Fruit fly (Drosophila melanogaster) whole organism, embryonic: ENCODE data around the gene CG17768.

ENCODE experiments used
- Abd-B ChIP-seq: fragments of 200-800 bp; sonication (Bioruptor generic); optimal IDR thresholded peaks from 2 replicates; lab custom pipeline; 2018; ENCODE audit warnings: missing biosample characterization, mild to moderate bottlenecking, missing genetic modification characterization, moderate library complexity
- Atf3 ChIP-seq: fragments of 200-800 bp; sonication (Bioruptor generic); optimal IDR thresholded peaks from 3 replicates; lab custom pipeline; 2016; ENCODE audit warnings: missing biosample characterization, missing genetic modification characterization
- Atf6 ChIP-seq: fragments of 200-800 bp; sonication (Bioruptor generic); IDR thresholded peaks from 2 replicates; pipeline ENCODE4 v1.3.6; 2022; ENCODE audit warnings: missing biosample characterization, missing genetic modification characterization
- Bdp1 ChIP-seq: fragments of 200-800 bp; sonication (Bioruptor generic); optimal IDR thresholded peaks from 3 replicates; lab custom pipeline; 2016; ENCODE audit warnings: missing biosample characterization, missing genetic modification characterization
- Bteb2 ChIP-seq: fragments of 200-800 bp; sonication (Bioruptor generic); optimal IDR thresholded peaks from 2 replicates; lab custom pipeline; 2016; ENCODE audit warnings: missing biosample characterization, missing genetic modification characterization
- C15 ChIP-seq: fragments of 200-800 bp; sonication (Bioruptor generic); IDR thresholded peaks from 3 replicates; pipeline ENCODE4 v1.3.6; 2022; ENCODE audit warnings: missing biosample characterization, missing genetic modification characterization
- CG10321 ChIP-seq: fragments of 200-800 bp; sonication (Bioruptor generic); IDR thresholded peaks from 2 replicates; pipeline ENCODE4 v1.3.6; 2022; ENCODE audit warnings: missing biosample characterization, missing genetic modification characterization
- CG11695 ChIP-seq: fragments of 200-800 bp; sonication (Bioruptor generic); IDR thresholded peaks from 3 replicates; pipeline ENCODE4 v1.3.6; 2022; ENCODE audit warnings: missing biosample characterization, missing genetic modification characterization
- CG12219 ChIP-seq: fragments of 200-800 bp; sonication (Bioruptor generic); optimal IDR thresholded peaks from 3 replicates; lab custom pipeline; 2018; ENCODE audit warnings: missing biosample characterization, mild to moderate bottlenecking, missing genetic modification characterization
- CG12659 ChIP-seq: fragments of 200-800 bp; sonication (Bioruptor generic); optimal IDR thresholded peaks from 3 replicates; lab custom pipeline; 2017; ENCODE audit warnings: mild to moderate bottlenecking, missing biosample characterization, missing genetic modification reagents, missing genetic modification characterization
- CG14441 ChIP-seq: fragments of 200-800 bp; sonication (Bioruptor generic); IDR thresholded peaks from 2 replicates; pipeline ENCODE4 v1.3.6; 2022; ENCODE audit warnings: missing biosample characterization, missing genetic modification characterization
- CG14710 ChIP-seq: fragments of 200-800 bp; sonication (Bioruptor generic); optimal IDR thresholded peaks from 3 replicates; lab custom pipeline; 2019; ENCODE audit warnings: missing biosample characterization, mild to moderate bottlenecking, missing genetic modification characterization, moderate library complexity
- CG18619 ChIP-seq: fragments of 200-800 bp; sonication (Bioruptor generic); optimal IDR thresholded peaks from 3 replicates; lab custom pipeline; 2017; ENCODE audit warnings: missing biosample characterization, mild to moderate bottlenecking, missing genetic modification characterization
- CG2129 ChIP-seq: fragments of 200-800 bp; sonication (Bioruptor generic); IDR thresholded peaks from 2 replicates; pipeline ENCODE4 v1.3.6; 2022; ENCODE audit warnings: missing biosample characterization, missing genetic modification characterization; ENCODE audit not compliant: partially characterized antibody
- CG2889 ChIP-seq: fragments of 200-800 bp; sonication (Bioruptor generic); IDR thresholded peaks from 3 replicates; pipeline ENCODE4 v1.3.6; 2022; ENCODE audit warnings: missing biosample characterization, missing genetic modification characterization
- CG3065 ChIP-seq: fragments of 200-800 bp; sonication (Bioruptor generic); optimal IDR thresholded peaks from 2 replicates; lab custom pipeline; 2016; ENCODE audit warnings: missing biosample characterization, missing genetic modification characterization
- CG3407 ChIP-seq: fragments of 200-800 bp; sonication (Bioruptor generic); optimal IDR thresholded peaks from 2 replicates; lab custom pipeline; 2018; ENCODE audit warnings: missing biosample characterization, mild to moderate bottlenecking, missing genetic modification characterization
- CG4854 ChIP-seq: fragments of 200-800 bp; sonication (Bioruptor generic); optimal IDR thresholded peaks from 2 replicates; lab custom pipeline; 2016; ENCODE audit warnings: missing biosample characterization, missing genetic modification characterization, inconsistent platforms
- CTCF ChIP-seq: fragments of 200-800 bp; sonication (Bioruptor generic); optimal IDR thresholded peaks from 2 replicates; lab custom pipeline; 2017; ENCODE audit warnings: missing biosample characterization, mild to moderate bottlenecking, missing genetic modification characterization, moderate library complexity
- Dip3 ChIP-seq: fragments of 200-800 bp; sonication (Bioruptor generic); optimal IDR thresholded peaks from 3 replicates; lab custom pipeline; 2016; ENCODE audit warnings: missing biosample characterization, missing genetic modification characterization
- Ets65A ChIP-seq: fragments of 200-800 bp; sonication (Bioruptor generic); peaks from one replicate; lab custom pipeline; 2016; ENCODE audit warnings: missing biosample characterization, missing genetic modification characterization
- Ets97D ChIP-seq: fragments of 200-800 bp; sonication (Bioruptor generic); optimal IDR thresholded peaks from 3 replicates; lab custom pipeline; 2016; ENCODE audit warnings: missing biosample characterization, missing genetic modification characterization
- GATAe ChIP-seq: fragments of 200-800 bp; sonication (Bioruptor generic); conservative IDR thresholded peaks from 2 replicates; pipeline ENCODE4 v1.3.6; 2022; ENCODE audit warnings: missing biosample characterization, missing genetic modification characterization
- HmgD ChIP-seq: fragments of 200-800 bp; sonication (Bioruptor generic); optimal IDR thresholded peaks from 3 replicates; lab custom pipeline; 2016; ENCODE audit warnings: missing biosample characterization, missing genetic modification characterization
- Lhr ChIP-seq: fragments of 200-800 bp; sonication (Bioruptor generic); optimal IDR thresholded peaks from 3 replicates; lab custom pipeline; 2017; ENCODE audit warnings: mild to moderate bottlenecking, missing biosample characterization, missing genetic modification reagents, missing genetic modification characterization
- Lpt ChIP-seq: fragments of >200 bp; optimal IDR thresholded peaks from 2 replicates; lab custom pipeline; 2018; ENCODE audit warnings: missing biosample characterization, missing genetic modification characterization
- Meics ChIP-seq: fragments of 200-800 bp; sonication (Bioruptor generic); optimal IDR thresholded peaks from 2 replicates; lab custom pipeline; 2017; ENCODE audit warnings: missing biosample characterization, mild to moderate bottlenecking, missing genetic modification characterization
- NK7.1 ChIP-seq: fragments of 200-800 bp; sonication (Bioruptor generic); optimal IDR thresholded peaks from 3 replicates; lab custom pipeline; 2016; ENCODE audit warnings: missing biosample characterization, missing genetic modification characterization
- Nf-YC ChIP-seq: fragments of 200-800 bp; optimal IDR thresholded peaks from 3 replicates; lab custom pipeline; 2019; ENCODE audit warnings: missing biosample characterization, mild to moderate bottlenecking, missing genetic modification characterization, moderate library complexity
- PHDP ChIP-seq: fragments of 200-800 bp; sonication (Bioruptor generic); optimal IDR thresholded peaks from 3 replicates; lab custom pipeline; 2018; ENCODE audit warnings: missing biosample characterization, mild to moderate bottlenecking, missing genetic modification characterization, moderate library complexity
- Sin3A ChIP-seq: fragments of >200 bp; optimal IDR thresholded peaks from 2 replicates; lab custom pipeline; 2018
- Vsx1 ChIP-seq: fragments of 200-800 bp; sonication (Bioruptor generic); optimal IDR thresholded peaks from 2 replicates; lab custom pipeline; 2017; ENCODE audit warnings: missing biosample characterization, mild to moderate bottlenecking, missing genetic modification characterization, missing genetic modification reagents
- abd-A ChIP-seq: fragments of 200-800 bp; sonication (Bioruptor generic); optimal IDR thresholded peaks from 3 replicates; lab custom pipeline; 2019; ENCODE audit warnings: missing biosample characterization, mild to moderate bottlenecking, missing genetic modification characterization, moderate library complexity
- amos ChIP-seq: fragments of 200-800 bp; sonication (Bioruptor generic); IDR thresholded peaks from 2 replicates; pipeline ENCODE4 v1.3.6; 2022; ENCODE audit warnings: missing biosample characterization, missing genetic modification characterization; ENCODE audit not compliant: partially characterized antibody
- bigmax ChIP-seq: fragments of 200-800 bp; sonication (Bioruptor generic); optimal IDR thresholded peaks from 2 replicates; lab custom pipeline; 2018; ENCODE audit warnings: missing biosample characterization, mild to moderate bottlenecking, missing genetic modification characterization
- bowl ChIP-seq: fragments of 200-800 bp; sonication (Bioruptor generic); IDR thresholded peaks from 2 replicates; pipeline ENCODE4 v1.3.6; 2022; ENCODE audit warnings: missing biosample characterization, missing genetic modification characterization
- cato ChIP-seq: fragments of 200-800 bp; sonication (Bioruptor generic); optimal IDR thresholded peaks from 2 replicates; lab custom pipeline; 2016; ENCODE audit warnings: missing biosample characterization, missing genetic modification characterization, borderline replicate concordance
- crol ChIP-seq: fragments of 200-800 bp; sonication (Bioruptor generic); IDR thresholded peaks from 2 replicates; pipeline ENCODE4 v1.3.6; 2022; ENCODE audit warnings: missing biosample characterization, missing genetic modification characterization
- dmrt11E ChIP-seq: fragments of 200-800 bp; sonication (Bioruptor generic); optimal IDR thresholded peaks from 3 replicates; lab custom pipeline; 2018; ENCODE audit warnings: missing biosample characterization, mild to moderate bottlenecking, missing genetic modification characterization, moderate library complexity
- exex ChIP-seq: fragments of 200-800 bp; sonication (Bioruptor generic); optimal IDR thresholded peaks from 4 replicates; lab custom pipeline; 2018; ENCODE audit warnings: missing biosample characterization, mild to moderate bottlenecking, missing genetic modification characterization, moderate library complexity
- eyg ChIP-seq: fragments of 200-800 bp; sonication (Bioruptor generic); optimal IDR thresholded peaks from 3 replicates; lab custom pipeline; 2016; ENCODE audit warnings: missing biosample characterization, missing genetic modification characterization
- fd96Cb ChIP-seq: fragments of 200-800 bp; sonication (Bioruptor generic); optimal IDR thresholded peaks from 2 replicates; lab custom pipeline; 2018; ENCODE audit warnings: missing biosample characterization, mild to moderate bottlenecking, missing genetic modification characterization, moderate library complexity
- her ChIP-seq: fragments of 200-800 bp; sonication (Bioruptor generic); optimal IDR thresholded peaks from 2 replicates; lab custom pipeline; 2016; ENCODE audit warnings: missing biosample characterization, missing genetic modification characterization
- inv ChIP-seq: fragments of 200-800 bp; sonication (Bioruptor generic); IDR thresholded peaks from 2 replicates; pipeline ENCODE4 v1.3.6; 2022; ENCODE audit warnings: missing biosample characterization, missing genetic modification characterization; ENCODE audit not compliant: partially characterized antibody
- jumu ChIP-seq: fragments of 200-800 bp; sonication (Bioruptor generic); optimal IDR thresholded peaks from 3 replicates; lab custom pipeline; 2016; ENCODE audit warnings: missing biosample characterization, missing genetic modification characterization
- mld ChIP-seq: fragments of 200-800 bp; sonication (Bioruptor generic); IDR thresholded peaks from 3 replicates; pipeline ENCODE4 v1.3.6; 2022; ENCODE audit warnings: missing biosample characterization, missing genetic modification characterization; ENCODE audit not compliant: partially characterized antibody
- nom ChIP-seq: fragments of 200-800 bp; sonication (Bioruptor generic); optimal IDR thresholded peaks from 2 replicates; lab custom pipeline; 2017; ENCODE audit warnings: missing biosample characterization, missing genetic modification characterization, mild to moderate bottlenecking, moderate library complexity, missing genetic modification reagents
- org-1 ChIP-seq: fragments of 200-800 bp; sonication (Bioruptor generic); optimal IDR thresholded peaks from 2 replicates; lab custom pipeline; 2017; ENCODE audit warnings: missing biosample characterization, missing genetic modification characterization
- pros ChIP-seq: fragments of 200-800 bp; sonication (Bioruptor generic); optimal IDR thresholded peaks from 3 replicates; lab custom pipeline; 2019; ENCODE audit warnings: missing biosample characterization, mild to moderate bottlenecking, missing genetic modification characterization, moderate library complexity
- rib ChIP-seq: fragments of 200-800 bp; sonication (Bioruptor generic); IDR thresholded peaks from 2 replicates; pipeline ENCODE4 v1.3.6; 2022; ENCODE audit warnings: missing biosample characterization, missing genetic modification characterization
- sisA ChIP-seq: fragments of 200-800 bp; sonication (Bioruptor generic); IDR thresholded peaks from 2 replicates; pipeline ENCODE4 v1.3.6; 2022; ENCODE audit warnings: missing biosample characterization, missing genetic modification characterization
- sob ChIP-seq: fragments of 200-800 bp; sonication (Bioruptor generic); IDR thresholded peaks from 2 replicates; pipeline ENCODE4 v1.3.6; 2022; ENCODE audit warnings: missing biosample characterization, missing genetic modification characterization
- twi ChIP-seq: fragments of 200-800 bp; optimal IDR thresholded peaks from 2 replicates; lab custom pipeline; 2019; ENCODE audit warnings: missing biosample characterization, mild to moderate bottlenecking, missing genetic modification characterization, moderate library complexity

CG17768 gene

dm6 chr2L:10356508-10356907, 48.5 kb downstream of the CG17768 start, which contains the start of the genes CtsL4 and ClpP (continued):
- TF ChIP-seq CG4854 (no peak), Nf-YC (tag; lab: Kevin White, UChicago) (peak; percentile 49), CG14710 (peak; percentile 67), CG14441 (GFP tag; lab: Robert Waterston, UW) (no peak), rib (GFP tag; lab: Robert Waterston, UW) (peak; percentile 83), inv (no peak), fd96Cb (tag; lab: Kevin White, UChicago) (peak; percentile 37), CG3407 (GFP tag; lab: Kevin White, UChicago) (no peak), CG10321 (no peak), CG12659 (GFP tag; lab: Kevin White, UChicago) (peak; percentile 76), Vsx1 (GFP tag; lab: Kevin White, UChicago) (no peak), Atf3 (GFP tag; lab: Kevin White, UChicago) (no peak), Abd-B (GFP tag; lab: Kevin White, UChicago) (peak; percentile 46), cato (GFP tag; lab: Kevin White, UChicago) (peak; percentile 14), Ets97D (GFP tag; lab: Kevin White, UChicago) (peak; percentile 43), bigmax (GFP tag; lab: Kevin White, UChicago) (peak; percentile 12), org-1 (GFP tag; lab: Kevin White, UChicago) (no peak), Sin3A (lab: Kevin White, UChicago) (no peak), bowl (no peak), CG2129 (no peak), abd-A (tag; lab: Kevin White, UChicago) (no peak), Lpt (no peak), CG2889 (no peak), nom (no peak), crol (GFP tag; lab: Robert Waterston, UW) (no peak), C15 (GFP tag; lab: Robert Waterston, UW) (no peak), amos (GFP tag; lab: Robert Waterston, UW) (no peak), twi (tag; lab: Kevin White, UChicago) (peak; percentile 61), PHDP (tag; lab: Kevin White, UChicago) (no peak), HmgD (GFP tag; lab: Kevin White, UChicago) (peak; percentile 57), CTCF (GFP tag; lab: Kevin White, UChicago) (no peak), CG3065 (GFP tag; lab: Kevin White, UChicago) (no peak), pros (GFP tag; lab: Kevin White, UChicago) (peak; percentile 86), mld (no peak), GATAe (GFP tag; lab: Robert Waterston, UW) (no peak), CG18619 (GFP tag; lab: Kevin White, UChicago) (no peak), CG12219 (no peak), dmrt11E (tag; lab: Kevin White, UChicago) (peak; percentile 48), Bteb2 (GFP tag; lab: Kevin White, UChicago) (peak; percentile 24), exex (tag; lab: Kevin White, UChicago) (no peak), sisA (GFP tag; lab: Robert Waterston, UW) (peak; percentile 32; the same call in 1 of the 2 replicates), CG11695 (GFP tag; lab: Robert Waterston, UW) (no peak), eyg (GFP tag; lab: Kevin White, UChicago) (no peak), Lhr (GFP tag; lab: Kevin White, UChicago) (peak; percentile 62), sob (no peak), Bdp1 (GFP tag; lab: Kevin White, UChicago) (no peak), Meics (no peak), Ets65A (GFP tag; lab: Kevin White, UChicago) (no peak), her (GFP tag; lab: Kevin White, UChicago) (peak; percentile 32), jumu (GFP tag; lab: Kevin White, UChicago) (no peak), NK7.1 (no peak), Dip3 (peak; percentile 50), Atf6 (GFP tag; lab: Robert Waterston, UW) (0 out of 2 replicates have a peak, but pooled peaks have one; percentile 35)
